Fruit fly (Drosophila melanogaster): ENCODE data around the gene RpS5a.

RpS5a gene

DNA sequence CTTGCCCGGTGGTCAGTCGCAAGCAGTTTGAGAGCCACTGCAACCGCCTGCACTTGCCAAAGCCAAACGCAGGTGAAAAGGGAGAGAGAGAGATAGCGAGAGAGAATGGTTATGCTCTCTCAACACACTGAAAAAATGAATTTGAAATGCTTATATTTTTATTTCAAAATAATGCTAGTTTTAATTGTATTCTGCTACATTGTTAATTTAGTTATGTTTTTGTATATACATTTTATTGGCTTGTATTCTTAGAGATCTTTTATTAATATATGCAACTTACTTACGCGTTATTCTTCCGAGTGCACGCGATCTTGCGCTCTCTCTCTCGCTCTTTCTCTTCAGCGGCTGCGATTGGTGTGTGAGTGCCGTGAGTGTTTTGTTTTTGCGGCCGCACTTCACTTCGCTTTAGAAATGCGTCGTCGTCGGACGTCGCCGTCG, 30.4 kb upstream of the RpS5a start (continued):
- TF ChIP-seq ranshi (GFP tag; IDR thresholded peaks at IDR 0.05) (peak; percentile 99), ap (GFP tag; IDR thresholded peaks at IDR 0.05) (peak; percentile 60), Asciz (GFP tag; optimal IDR thresholded peaks at IDR 0.05) (peak; percentile 98), CG14860 (GFP tag; IDR thresholded peaks at IDR 0.05; ENCODE audit: partially characterized antibody) (no peak), sima (GFP tag; optimal IDR thresholded peaks at IDR 0.05) (peak; percentile 87), dmrt11E (tag; optimal IDR thresholded peaks at IDR 0.05) (no peak), pnt (GFP tag; optimal IDR thresholded peaks at IDR 0.05) (peak; percentile 90), Eip74EF (GFP tag; optimal IDR thresholded peaks at IDR 0.05) (peak in 1 of 2 experiments; percentile 99), H2.0 (GFP tag; IDR thresholded peaks at IDR 0.05) (no peak), CG9876 (GFP tag; optimal IDR thresholded peaks at IDR 0.05) (no peak), Vsx1 (GFP tag; optimal IDR thresholded peaks at IDR 0.05) (peak; percentile 40), CG4707 (GFP tag; optimal IDR thresholded peaks at IDR 0.05) (no peak), peb (GFP tag; IDR thresholded peaks at IDR 0.05) (peak; percentile 98), E2f2 (GFP tag; IDR thresholded peaks at IDR 0.05) (peak; percentile 82), CG30403 (GFP tag; optimal IDR thresholded peaks at IDR 0.05) (peak; percentile 14), Hr51 (GFP tag; optimal IDR thresholded peaks at IDR 0.05) (no peak), gcm (GFP tag; optimal IDR thresholded peaks at IDR 0.05) (no peak), Aef1 (GFP tag; IDR thresholded peaks at IDR 0.05) (peak; percentile 97), eve (GFP tag; optimal IDR thresholded peaks at IDR 0.05) (peak; percentile 57 to 98), CG4282 (GFP tag; optimal IDR thresholded peaks at IDR 0.05) (peak; percentile 29), CG9817 (tag; optimal IDR thresholded peaks at IDR 0.05) (no peak), hbn (GFP tag; IDR thresholded peaks at IDR 0.05; ENCODE audit: partially characterized antibody) (no peak), ac (GFP tag; optimal IDR thresholded peaks at IDR 0.05) (no peak), wor (GFP tag; IDR thresholded peaks at IDR 0.05) (peak; percentile 84), Lim3 (GFP tag; IDR thresholded peaks at IDR 0.05) (no peak), klu (GFP tag; IDR thresholded peaks at IDR 0.05) (peak; percentile 97), NC2α (GFP tag; optimal IDR thresholded peaks at IDR 0.05) (no peak), Doc3 (GFP tag; IDR thresholded peaks at IDR 0.05; ENCODE audit: partially characterized antibody) (0 out of 3 replicates have a peak, but pooled peaks have one; percentile 17), mam (GFP tag; optimal IDR thresholded peaks at IDR 0.05) (peak; percentile 92), seq (GFP tag; IDR thresholded peaks at IDR 0.05) (peak; percentile 92), CG10431 (GFP tag; optimal IDR thresholded peaks at IDR 0.05) (no peak), otp (GFP tag; IDR thresholded peaks at IDR 0.05) (peak; percentile 92), PHDP (tag; optimal IDR thresholded peaks at IDR 0.05) (no peak), gsb (GFP tag; IDR thresholded peaks at IDR 0.05) (peak; percentile 97), gro (GFP tag; optimal IDR thresholded peaks at IDR 0.05) (peak; percentile 95), CG14667 (GFP tag; IDR thresholded peaks at IDR 0.05) (peak; percentile 98), CG6683 (GFP tag; optimal IDR thresholded peaks at IDR 0.05) (peak; percentile 94), ci (GFP tag; IDR thresholded peaks at IDR 0.05) (peak; percentile 88), fd3F (GFP tag; optimal IDR thresholded peaks at IDR 0.05) (peak; percentile 94), bcd (GFP tag; optimal IDR thresholded peaks at IDR 0.05) (peak; percentile 98), CG7987 (GFP tag; optimal IDR thresholded peaks at IDR 0.05) (peak; percentile 90), fd64A (GFP tag; optimal IDR thresholded peaks at IDR 0.05) (peak; percentile 94), lov (optimal IDR thresholded peaks at IDR 0.05) (no peak), lov (GFP tag; IDR thresholded peaks at IDR 0.05) (peak; percentile 98), Myb (GFP tag; optimal IDR thresholded peaks at IDR 0.05) (peak; percentile 22), Rfx (GFP tag; IDR thresholded peaks at IDR 0.05) (peak; percentile 98), CG13296 (GFP tag; optimal IDR thresholded peaks at IDR 0.05) (peak; percentile 97), Mes4 (GFP tag; optimal IDR thresholded peaks at IDR 0.05) (no peak), tgo (GFP tag; IDR thresholded peaks at IDR 0.05) (peak; percentile 99), CG16813 (GFP tag; IDR thresholded peaks at IDR 0.05; ENCODE audit: partially characterized antibody) (no peak), CG12769 (tag; optimal IDR thresholded peaks at IDR 0.05) (no peak)

Measured in whole organism, embryonic.